Fruit fly (Drosophila melanogaster) Kc167 (cell line): Measurements from ENCODE around the gene nuf.

ENCODE experiments used
- Myc ChIP-seq: fragments of >200 bp; optimal IDR thresholded peaks from 2 replicates; lab custom pipeline; 2017; ENCODE audit warnings: missing external identifiers
- Sin3A ChIP-seq: fragments of >200 bp; optimal IDR thresholded peaks from 2 replicates; lab custom pipeline; 2018; ENCODE audit warnings: missing external identifiers
- h ChIP-seq: fragments of >200 bp; optimal IDR thresholded peaks from 3 replicates; lab custom pipeline; 2018; ENCODE audit warnings: missing external identifiers
- insv ChIP-seq: fragments of >200 bp; optimal IDR thresholded peaks from 3 replicates; lab custom pipeline; 2018; ENCODE audit warnings: missing external identifiers
- psq ChIP-seq: fragments of >200 bp; optimal IDR thresholded peaks from 2 replicates; lab custom pipeline; 2017; ENCODE audit warnings: missing external identifiers
- ttk ChIP-seq: sonication (Bioruptor generic); optimal IDR thresholded peaks from 2 replicates; lab custom pipeline; 2017; ENCODE audit warnings: missing external identifiers

The nuf gene

dm6 chr3L:14217677-14218254 is 27.1 kb downstream of the nuf start, which contains the start of gene CG7768:
Gene CG7768 (plus strand): TSS chr3L:14218204.
- TF ChIP-seq insv (no peak), Sin3A (lab: Kevin White, UChicago) (no peak), Myc (lab: Kevin White, UChicago) (no peak), ttk (lab: Kevin White, UChicago) (no peak), h (no peak), psq (lab: Kevin White, UChicago) (no peak)

- TF ChIP-seq Sin3A (lab: Kevin White, UChicago): no peak
- TF ChIP-seq h: no peak
- no peak for TF ChIP-seq Myc (lab: Kevin White, UChicago)
- TF ChIP-seq ttk (lab: Kevin White, UChicago): no peak
- no peak for TF ChIP-seq insv
- no peak for TF ChIP-seq psq (lab: Kevin White, UChicago)
Measured at dm6 chr3L:14219422-14219853, 28.8 kb downstream of the nuf start.

dm6 chr3L:14220611-14221497 is 30.2 kb downstream of the nuf start:
- TF ChIP-seq insv: no peak
- no peak for TF ChIP-seq Sin3A (lab: Kevin White, UChicago)
- no peak for TF ChIP-seq ttk (lab: Kevin White, UChicago)
- TF ChIP-seq Myc (lab: Kevin White, UChicago): no peak
- TF ChIP-seq psq (lab: Kevin White, UChicago): no peak
- TF ChIP-seq h: no peak

dm6 chr3L:14222199-14222598 is 31.5 kb downstream of the nuf start:
- no peak for TF ChIP-seq Sin3A (lab: Kevin White, UChicago)
- no peak for TF ChIP-seq h
- no peak for TF ChIP-seq ttk (lab: Kevin White, UChicago)
- TF ChIP-seq insv: no peak
- no peak for TF ChIP-seq Myc (lab: Kevin White, UChicago)
- TF ChIP-seq psq (lab: Kevin White, UChicago): no peak

dm6 chr3L:14223450-14223849 is 32.8 kb downstream of the nuf start:
- TF ChIP-seq Myc (lab: Kevin White, UChicago) (no peak), insv (no peak), ttk (lab: Kevin White, UChicago) (no peak), h (no peak)

- TF ChIP-seq psq (lab: Kevin White, UChicago): no peak
- no peak for TF ChIP-seq insv
- no peak for TF ChIP-seq ttk (lab: Kevin White, UChicago)
- no peak for TF ChIP-seq Myc (lab: Kevin White, UChicago)
- TF ChIP-seq h: no peak
- TF ChIP-seq Sin3A (lab: Kevin White, UChicago): no peak
Measured at dm6 chr3L:14229069-14229468, 38.4 kb downstream of the nuf start.

- no peak for TF ChIP-seq Sin3A (lab: Kevin White, UChicago)
- no peak for TF ChIP-seq insv
- no peak for TF ChIP-seq Myc (lab: Kevin White, UChicago)
- TF ChIP-seq ttk (lab: Kevin White, UChicago): no peak
- no peak for TF ChIP-seq psq (lab: Kevin White, UChicago)
- no peak for TF ChIP-seq h
Measured at dm6 chr3L:14229481-14229880, 38.8 kb downstream of the nuf start.

dm6 chr3L:14233169-14233568 is 42.5 kb downstream of the nuf start, which contains the start of gene CG7924:
Gene CG7924 (plus strand): TSS chr3L:14233469.
- TF ChIP-seq psq (lab: Kevin White, UChicago): no peak
- TF ChIP-seq insv: no peak
- no peak for TF ChIP-seq h

- TF ChIP-seq Sin3A (lab: Kevin White, UChicago) (no peak), ttk (lab: Kevin White, UChicago) (no peak)
Measured at dm6 chr3L:14235820-14236219, 45.1 kb downstream of the nuf start, which contains the start of gene CG34244. Gene CG34244 (minus strand): TSS chr3L:14235941.

dm6 chr3L:14236335-14236734 is 45.7 kb downstream of the nuf start, which contains the start of gene CG7906:
Gene CG7906 (plus strand): TSS chr3L:14236635.
- TF ChIP-seq insv: no peak
- TF ChIP-seq Sin3A (lab: Kevin White, UChicago): no peak
- no peak for TF ChIP-seq psq (lab: Kevin White, UChicago)
- no peak for TF ChIP-seq h
- TF ChIP-seq ttk (lab: Kevin White, UChicago): no peak
- TF ChIP-seq Myc (lab: Kevin White, UChicago): no peak

- TF ChIP-seq Sin3A (lab: Kevin White, UChicago) (no peak), psq (lab: Kevin White, UChicago) (no peak), h (no peak), Myc (lab: Kevin White, UChicago) (no peak), ttk (lab: Kevin White, UChicago) (no peak), insv (no peak)
Measured at dm6 chr3L:14239325-14239724, 48.7 kb downstream of the nuf start.

dm6 chr3L:14241065-14241464 is 50.4 kb downstream of the nuf start:
- no peak for TF ChIP-seq psq (lab: Kevin White, UChicago)
- no peak for TF ChIP-seq insv
- no peak for TF ChIP-seq Sin3A (lab: Kevin White, UChicago)
- TF ChIP-seq Myc (lab: Kevin White, UChicago): no peak
- no peak for TF ChIP-seq ttk (lab: Kevin White, UChicago)
- no peak for TF ChIP-seq h
